Fruit fly (Drosophila melanogaster) whole organism, embryonic: Measurements from ENCODE around the gene wge.

ENCODE experiments used
- Awh ChIP-seq: fragments of 200-800 bp; sonication (Bioruptor generic); IDR thresholded peaks from 2 replicates; pipeline ENCODE4, ENCODE4 v1.3.6; 2022; ENCODE audit warnings: missing biosample characterization, missing genetic modification characterization
- Blimp-1 ChIP-seq: fragments of 200-800 bp; sonication (Bioruptor generic); optimal IDR thresholded peaks from 3 replicates; lab custom pipeline; 2018; ENCODE audit warnings: missing biosample characterization, missing genetic modification characterization, mild to moderate bottlenecking, moderate library complexity, missing genetic modification reagents
- Bteb2 ChIP-seq: fragments of 200-800 bp; sonication (Bioruptor generic); optimal IDR thresholded peaks from 2 replicates; lab custom pipeline; 2016; ENCODE audit warnings: missing biosample characterization, missing genetic modification characterization
- CG10274 ChIP-seq: fragments of 200-800 bp; sonication (Bioruptor generic); optimal IDR thresholded peaks from 3 replicates; lab custom pipeline; 2017; ENCODE audit warnings: missing biosample characterization, mild to moderate bottlenecking, missing genetic modification characterization
- CG11456 ChIP-seq: fragments of 200-800 bp; sonication (Bioruptor generic); IDR thresholded peaks from 3 replicates; pipeline ENCODE4 v1.3.6; 2022; ENCODE audit warnings: missing biosample characterization, missing genetic modification characterization
- CG12071 ChIP-seq: fragments of 200-800 bp; sonication (Bioruptor generic); optimal IDR thresholded peaks from 3 replicates; lab custom pipeline; 2018; ENCODE audit warnings: missing biosample characterization, mild to moderate bottlenecking, missing genetic modification characterization
- CG12391 ChIP-seq: fragments of 200-800 bp; sonication (Bioruptor generic); optimal IDR thresholded peaks from 3 replicates; lab custom pipeline; 2018; ENCODE audit warnings: missing biosample characterization, mild to moderate bottlenecking, missing genetic modification characterization, moderate library complexity
- CG14860 ChIP-seq: fragments of 200-800 bp; sonication (Bioruptor generic); IDR thresholded peaks from 3 replicates; pipeline ENCODE4 v1.3.6; 2022; ENCODE audit warnings: missing biosample characterization, missing genetic modification characterization; ENCODE audit not compliant: partially characterized antibody
- CG15011 ChIP-seq: fragments of 200-800 bp; sonication (Bioruptor generic); optimal IDR thresholded peaks from 3 replicates; lab custom pipeline; 2018; ENCODE audit warnings: missing biosample characterization, mild to moderate bottlenecking, missing genetic modification characterization
- CG16815 ChIP-seq: fragments of 200-800 bp; sonication (Bioruptor generic); optimal IDR thresholded peaks from 3 replicates; lab custom pipeline; 2017; ENCODE audit warnings: missing biosample characterization, mild to moderate bottlenecking, missing genetic modification characterization
- CG31388 ChIP-seq: fragments of 200-800 bp; sonication (Bioruptor generic); optimal IDR thresholded peaks from 2 replicates; lab custom pipeline; 2016; ENCODE audit warnings: missing biosample characterization, missing genetic modification characterization
- CG43689 ChIP-seq: fragments of 200-800 bp; sonication (Bioruptor generic); IDR thresholded peaks from 2 replicates; pipeline ENCODE4 v1.3.6; 2022; ENCODE audit warnings: missing biosample characterization, missing genetic modification characterization
- CG4424 ChIP-seq: fragments of 200-800 bp; sonication (Bioruptor generic); optimal IDR thresholded peaks from 3 replicates; lab custom pipeline; 2016; ENCODE audit warnings: missing biosample characterization, missing genetic modification characterization
- CG6254 ChIP-seq: fragments of 200-800 bp; sonication (Bioruptor generic); optimal IDR thresholded peaks from 3 replicates; lab custom pipeline; 2017; ENCODE audit warnings: mild to moderate bottlenecking, missing biosample characterization, missing genetic modification reagents, missing genetic modification characterization
- CG9215 ChIP-seq: fragments of 200-800 bp; sonication (Bioruptor generic); IDR thresholded peaks from 2 replicates; pipeline ENCODE4 v1.3.6; 2022; ENCODE audit warnings: missing biosample characterization, missing genetic modification characterization
- CoRest ChIP-seq: fragments of 200-800 bp; sonication (Bioruptor generic); optimal IDR thresholded peaks from 3 replicates; lab custom pipeline; 2018; ENCODE audit warnings: missing biosample characterization, mild to moderate bottlenecking, missing genetic modification characterization, moderate library complexity
- Doc2 ChIP-seq: fragments of 200-800 bp; sonication (Bioruptor generic); IDR thresholded peaks from 2 replicates; pipeline ENCODE4 v1.3.6; 2022; ENCODE audit warnings: missing biosample characterization, missing genetic modification characterization
- Fer3 ChIP-seq: fragments of 200-800 bp; sonication (Bioruptor generic); optimal IDR thresholded peaks from 2 replicates; lab custom pipeline; 2018; ENCODE audit warnings: missing biosample characterization, mild to moderate bottlenecking, missing genetic modification characterization, moderate library complexity
- MTF-1 ChIP-seq: fragments of 200-800 bp; sonication (Bioruptor generic); optimal IDR thresholded peaks from 2 replicates; lab custom pipeline; 2018; ENCODE audit warnings: missing biosample characterization, mild to moderate bottlenecking, missing genetic modification characterization, borderline replicate concordance
- Sry-β ChIP-seq: fragments of 200-800 bp; sonication (Bioruptor generic); optimal IDR thresholded peaks from 2 replicates; lab custom pipeline; 2018; ENCODE audit warnings: missing biosample characterization, mild to moderate bottlenecking, missing genetic modification characterization, moderate library complexity
- Sry-δ ChIP-seq: fragments of 200-800 bp; sonication (Bioruptor generic); optimal IDR thresholded peaks from 2 replicates; lab custom pipeline; 2016; ENCODE audit warnings: missing biosample characterization, missing genetic modification characterization
- ara ChIP-seq: fragments of 200-800 bp; sonication (Bioruptor generic); IDR thresholded peaks from 2 replicates; pipeline ENCODE4 v1.3.6; 2022; ENCODE audit warnings: missing biosample characterization, missing genetic modification characterization
- corto ChIP-seq: fragments of 200-800 bp; sonication (Bioruptor generic); optimal IDR thresholded peaks from 2 replicates; lab custom pipeline; 2016; ENCODE audit warnings: missing biosample characterization, mild to moderate bottlenecking, missing genetic modification characterization, moderate library complexity
- croc ChIP-seq: fragments of 200-800 bp; sonication (Bioruptor generic); conservative IDR thresholded peaks from 3 replicates; pipeline ENCODE4 v1.3.6; 2022; ENCODE audit warnings: missing biosample characterization, missing genetic modification characterization
- dysf ChIP-seq: fragments of 200-800 bp; sonication (Bioruptor generic); IDR thresholded peaks from 3 replicates; pipeline ENCODE4 v1.3.6; 2022; ENCODE audit warnings: missing biosample characterization, missing genetic modification characterization
- fd96Cb ChIP-seq: fragments of 200-800 bp; sonication (Bioruptor generic); optimal IDR thresholded peaks from 2 replicates; lab custom pipeline; 2018; ENCODE audit warnings: missing biosample characterization, mild to moderate bottlenecking, missing genetic modification characterization, moderate library complexity
- fru ChIP-seq: fragments of >200 bp; optimal IDR thresholded peaks from 2 replicates; lab custom pipeline; 2017
- gce ChIP-seq: fragments of 200-800 bp; sonication (Bioruptor generic); IDR thresholded peaks from 3 replicates; pipeline ENCODE4 v1.3.6; 2022; ENCODE audit warnings: missing biosample characterization, missing genetic modification characterization
- gem ChIP-seq: fragments of 200-800 bp; sonication (Bioruptor generic); optimal IDR thresholded peaks from 2 replicates; lab custom pipeline; 2019; ENCODE audit warnings: missing biosample characterization, mild to moderate bottlenecking, missing genetic modification characterization, moderate library complexity
- hkb ChIP-seq, 2 experiments: fragments of 200-800 bp in 1 of 2; fragments of >200 bp in 1 of 2; sonication (Bioruptor generic) in 1 of 2; IDR thresholded peaks in 1 of 2; optimal IDR thresholded peaks in 1 of 2; 2 replicates each; pipeline versions ENCODE4 v1.3.6 to Lab custom; 2017 to 2022; ENCODE audit warnings: missing biosample characterization in 1 of 2, missing genetic modification characterization in 1 of 2
- ind ChIP-seq: fragments of 200-800 bp; sonication (Bioruptor generic); optimal IDR thresholded peaks from 3 replicates; lab custom pipeline; 2016; ENCODE audit warnings: missing biosample characterization, missing genetic modification characterization
- insv ChIP-seq, 2 experiments: fragments of 200-800 bp; sonication (Bioruptor generic); optimal IDR thresholded peaks; 3 replicates each; lab custom pipeline; 2016 to 2018; ENCODE audit warnings: missing biosample characterization in 2 of 2, missing genetic modification characterization in 2 of 2
- jumu ChIP-seq: fragments of 200-800 bp; sonication (Bioruptor generic); optimal IDR thresholded peaks from 3 replicates; lab custom pipeline; 2016; ENCODE audit warnings: missing biosample characterization, missing genetic modification characterization
- knrl ChIP-seq: fragments of 200-800 bp; sonication (Bioruptor generic); IDR thresholded peaks from 3 replicates; pipeline ENCODE4 v1.3.6; 2022; ENCODE audit warnings: missing biosample characterization, missing genetic modification characterization; ENCODE audit not compliant: partially characterized antibody
- lmd ChIP-seq: fragments of 200-800 bp; sonication (Bioruptor generic); IDR thresholded peaks from 2 replicates; pipeline ENCODE4 v1.3.6; 2022; ENCODE audit warnings: missing biosample characterization, missing genetic modification characterization
- mam ChIP-seq: fragments of 200-800 bp; sonication (Bioruptor generic); optimal IDR thresholded peaks from 3 replicates; lab custom pipeline; 2016; ENCODE audit warnings: missing biosample characterization, missing genetic modification characterization
- mld ChIP-seq: fragments of 200-800 bp; sonication (Bioruptor generic); IDR thresholded peaks from 3 replicates; pipeline ENCODE4 v1.3.6; 2022; ENCODE audit warnings: missing biosample characterization, missing genetic modification characterization; ENCODE audit not compliant: partially characterized antibody
- nmo ChIP-seq: fragments of 200-800 bp; sonication (Bioruptor generic); optimal IDR thresholded peaks from 2 replicates; lab custom pipeline; 2018; ENCODE audit warnings: missing biosample characterization, mild to moderate bottlenecking, missing genetic modification characterization, moderate library complexity
- oc ChIP-seq: fragments of 200-800 bp; sonication (Bioruptor generic); optimal IDR thresholded peaks from 2 replicates; lab custom pipeline; 2018; ENCODE audit warnings: missing biosample characterization, mild to moderate bottlenecking, missing genetic modification characterization, moderate library complexity
- peb ChIP-seq: fragments of 200-800 bp; sonication (Bioruptor generic); IDR thresholded peaks from 2 replicates; pipeline ENCODE4 v1.3.6; 2022; ENCODE audit warnings: missing biosample characterization, missing genetic modification characterization
- rib ChIP-seq: fragments of 200-800 bp; sonication (Bioruptor generic); IDR thresholded peaks from 2 replicates; pipeline ENCODE4 v1.3.6; 2022; ENCODE audit warnings: missing biosample characterization, missing genetic modification characterization
- row ChIP-seq: fragments of 200-800 bp; sonication (Bioruptor generic); IDR thresholded peaks from 3 replicates; pipeline ENCODE4 v1.3.6; 2022; ENCODE audit warnings: missing biosample characterization, missing genetic modification characterization
- salm ChIP-seq: fragments of 200-800 bp; sonication (Bioruptor generic); optimal IDR thresholded peaks from 2 replicates; lab custom pipeline; 2018; ENCODE audit warnings: missing biosample characterization, mild to moderate bottlenecking, missing genetic modification characterization
- seq ChIP-seq: fragments of 200-800 bp; sonication (Bioruptor generic); IDR thresholded peaks from 2 replicates; pipeline ENCODE4 v1.3.6; 2022; ENCODE audit warnings: missing biosample characterization, missing genetic modification characterization
- shn ChIP-seq: fragments of 200-800 bp; sonication (Bioruptor generic); optimal IDR thresholded peaks from 3 replicates; lab custom pipeline; 2016; ENCODE audit warnings: missing biosample characterization, missing genetic modification characterization
- sim ChIP-seq: fragments of 200-800 bp; sonication (Bioruptor generic); IDR thresholded peaks from 2 replicates; pipeline ENCODE4 v1.3.6; 2022; ENCODE audit warnings: missing biosample characterization, missing genetic modification characterization
- sna ChIP-seq: fragments of 200-800 bp; sonication (Bioruptor generic); IDR thresholded peaks from 2 replicates; pipeline ENCODE4 v1.3.6; 2022; ENCODE audit warnings: missing biosample characterization, missing genetic modification characterization; ENCODE audit not compliant: partially characterized antibody
- sr ChIP-seq: fragments of 200-800 bp; sonication (Bioruptor generic); IDR thresholded peaks from 3 replicates; pipeline ENCODE4 v1.3.6; 2022; ENCODE audit warnings: missing biosample characterization, missing genetic modification characterization
- vnd ChIP-seq: fragments of 200-800 bp; sonication (Bioruptor generic); IDR thresholded peaks from 3 replicates; pipeline ENCODE4 v1.3.6; 2022; ENCODE audit warnings: missing biosample characterization, missing genetic modification characterization; ENCODE audit not compliant: partially characterized antibody
- wor ChIP-seq: fragments of 200-800 bp; sonication (Bioruptor generic); IDR thresholded peaks from 2 replicates; pipeline ENCODE4 v1.3.6; 2022; ENCODE audit warnings: missing biosample characterization, missing genetic modification characterization

wge gene

DNA sequence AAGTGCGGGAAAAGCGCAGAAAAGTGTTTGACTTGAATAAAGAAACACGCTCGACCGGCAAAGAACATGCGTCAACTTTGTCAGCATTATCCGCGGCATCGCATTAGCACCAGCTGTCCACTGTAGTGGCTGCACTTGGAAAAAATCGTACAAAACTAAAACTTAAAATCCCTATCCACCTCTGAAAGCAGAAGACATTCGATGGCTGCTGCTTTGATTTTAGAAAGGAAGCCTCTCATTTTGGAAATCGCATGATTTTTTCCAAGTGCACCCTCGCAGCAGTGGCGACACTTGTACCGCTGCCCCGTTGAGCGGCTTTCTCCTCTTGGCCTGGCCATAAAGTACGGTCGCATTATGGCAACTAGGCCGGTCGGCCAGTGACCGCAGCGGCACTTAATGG, 56.7 kb downstream of the wge start (continued):
- TF ChIP-seq hkb (optimal IDR thresholded peaks at IDR 0.05; lab: Kevin White, UChicago): no peak
- peak; percentile 61; the same call in 1 of the 2 replicates for TF ChIP-seq hkb (GFP tag; IDR thresholded peaks at IDR 0.05; lab: Robert Waterston, UW)
- no peak for TF ChIP-seq sim (GFP tag; lab: Robert Waterston, UW)
- TF ChIP-seq dysf (GFP tag; lab: Robert Waterston, UW): peak; percentile 31; the same call in 1 of the 3 replicates
- TF ChIP-seq shn (GFP tag; lab: Kevin White, UChicago): peak; percentile 21
- TF ChIP-seq CG43689: no peak
- TF ChIP-seq sr (GFP tag; lab: Robert Waterston, UW): 0 out of 3 replicates have a peak, but pooled peaks have one; percentile 31
- peak; percentile 69 for TF ChIP-seq row (GFP tag; lab: Robert Waterston, UW)
- 0 out of 2 replicates have a peak, but pooled peaks have one; percentile 44 for TF ChIP-seq seq (GFP tag; lab: Robert Waterston, UW)
- TF ChIP-seq CG10274: no peak
- TF ChIP-seq jumu (GFP tag; lab: Kevin White, UChicago): peak; percentile 17
- no peak for TF ChIP-seq CG15011
- TF ChIP-seq CG31388 (GFP tag; lab: Kevin White, UChicago): no peak
- no peak for TF ChIP-seq Awh (GFP tag; lab: Robert Waterston, UW)
- no peak for TF ChIP-seq CG6254
- no peak for TF ChIP-seq CG16815 (GFP tag; lab: Kevin White, UChicago)
- TF ChIP-seq CG12391 (tag; lab: Kevin White, UChicago): peak; percentile 51
- TF ChIP-seq Sry-δ (GFP tag; lab: Kevin White, UChicago): peak; percentile 2
- TF ChIP-seq Doc2 (GFP tag; lab: Robert Waterston, UW): no peak
- no peak for TF ChIP-seq Sry-β
- peak; percentile 20; the same call in 2 of the 3 replicates for TF ChIP-seq croc (GFP tag; lab: Robert Waterston, UW)
- TF ChIP-seq mam (GFP tag; lab: Kevin White, UChicago): peak; percentile 27
- peak; percentile 17 for TF ChIP-seq Fer3 (tag; lab: Kevin White, UChicago)
- TF ChIP-seq CG14860 (GFP tag; lab: Robert Waterston, UW): no peak
- peak; percentile 63 for TF ChIP-seq Blimp-1
- TF ChIP-seq CoRest (tag; lab: Kevin White, UChicago): peak; percentile 19
- TF ChIP-seq CG9215 (GFP tag; lab: Robert Waterston, UW): no peak
- TF ChIP-seq CG11456: peak; percentile 62; the same call in 1 of the 3 replicates
- TF ChIP-seq Bteb2 (GFP tag; lab: Kevin White, UChicago): no peak
- no peak for TF ChIP-seq gce (GFP tag; lab: Robert Waterston, UW)
- peak; percentile 63 for TF ChIP-seq oc (tag; lab: Kevin White, UChicago)
- TF ChIP-seq gem (tag; lab: Kevin White, UChicago): peak; percentile 63
- no peak for TF ChIP-seq peb (GFP tag; lab: Robert Waterston, UW)
- peak; percentile 49; the same call in 1 of the 2 replicates for TF ChIP-seq ara (GFP tag; lab: Robert Waterston, UW)
- TF ChIP-seq salm (tag; lab: Kevin White, UChicago): no peak
- TF ChIP-seq wor (GFP tag; lab: Robert Waterston, UW): peak; percentile 60
- no peak for TF ChIP-seq insv (GFP tag; optimal IDR thresholded peaks at IDR 0.05; lab: Kevin White, UChicago)
- no peak for TF ChIP-seq sna (GFP tag; lab: Robert Waterston, UW)
- TF ChIP-seq knrl (GFP tag; lab: Robert Waterston, UW): no peak
- no peak for TF ChIP-seq corto (GFP tag; lab: Kevin White, UChicago)
- TF ChIP-seq nmo (GFP tag; lab: Kevin White, UChicago): peak; percentile 59
- TF ChIP-seq fru: no peak
- TF ChIP-seq vnd: no peak
- peak; percentile 55 for TF ChIP-seq lmd (GFP tag; lab: Robert Waterston, UW)
- no peak for TF ChIP-seq MTF-1 (GFP tag; lab: Kevin White, UChicago)
- peak; percentile 43 for TF ChIP-seq fd96Cb (tag; lab: Kevin White, UChicago)
- no peak for TF ChIP-seq rib
- peak; percentile 51 for TF ChIP-seq ind (GFP tag; lab: Kevin White, UChicago)
- peak; percentile 26 for TF ChIP-seq CG12071
- TF ChIP-seq mld (GFP tag; lab: Robert Waterston, UW): no peak
- TF ChIP-seq CG4424 (GFP tag; lab: Kevin White, UChicago): peak; percentile 4
